Worm (Caenorhabditis elegans) whole organism, L2 larva: ENCODE measurements around the gene mct-3.

Source experiments
- ceh-16 ChIP-seq: fragments of 150-350 bp; optimal IDR thresholded peaks from 2 replicates; lab custom pipeline; 2014; ENCODE audit warnings: missing biosample characterization, missing genetic modification characterization
- mdl-1 ChIP-seq, 2 experiments: fragments of 150-350 bp in 1 of 2; sonication (generic microtip) in 1 of 2; optimal IDR thresholded peaks; 2 replicates each; lab custom pipeline; 2017; ENCODE audit warnings: missing biosample characterization in 2 of 2, missing genetic modification characterization in 2 of 2
- nhr-12 ChIP-seq: fragments of 150-350 bp; optimal IDR thresholded peaks from 2 replicates; lab custom pipeline; 2014; ENCODE audit warnings: missing biosample characterization, missing genetic modification characterization
- nhr-237 ChIP-seq: fragments of 150-350 bp; optimal IDR thresholded peaks from 2 replicates; lab custom pipeline; 2014; ENCODE audit warnings: missing biosample characterization, missing genetic modification characterization
- nhr-6 ChIP-seq: fragments of 150-350 bp; optimal IDR thresholded peaks from 2 replicates; lab custom pipeline; 2014; ENCODE audit warnings: missing biosample characterization, missing genetic modification characterization
- skn-1 ChIP-seq: sonication (generic microtip); optimal IDR thresholded peaks from 2 replicates; lab custom pipeline; 2017; ENCODE audit warnings: missing biosample characterization, missing genetic modification characterization
- snpc-4 ChIP-seq: fragments of 150-350 bp; optimal IDR thresholded peaks from 2 replicates; lab custom pipeline; 2014; ENCODE audit warnings: missing biosample characterization, missing genetic modification characterization
- zag-1 ChIP-seq: fragments of 150-350 bp; optimal IDR thresholded peaks from 2 replicates; lab custom pipeline; 2014; ENCODE audit warnings: missing biosample characterization, missing genetic modification characterization
- ztf-11 ChIP-seq: sonication (generic microtip); optimal IDR thresholded peaks from 2 replicates; lab custom pipeline; 2017; ENCODE audit warnings: missing biosample characterization, missing genetic modification characterization

DNA sequence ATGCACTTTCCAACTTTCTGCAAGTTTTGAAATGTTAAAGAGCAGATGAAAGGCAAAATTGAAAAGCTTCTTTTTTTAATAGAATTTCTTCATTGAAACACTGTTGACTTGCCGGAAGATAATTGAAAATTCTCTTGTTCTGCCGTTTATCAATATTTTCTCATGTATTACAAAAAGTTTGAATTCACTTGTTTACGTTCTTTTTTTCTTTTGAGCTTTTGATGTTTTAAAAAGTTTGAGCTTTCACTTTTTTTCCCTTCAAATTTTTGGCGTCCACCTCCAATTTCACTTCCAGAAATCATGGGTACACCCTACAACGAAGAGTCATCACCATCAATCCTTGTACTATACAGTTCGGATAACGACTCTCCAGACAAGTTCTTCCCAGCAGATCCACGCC is 18.6 kb upstream of the mct-3 start, which contains the start of gene F19D8.2:
- TF ChIP-seq mdl-1 (tag; optimal IDR thresholded peaks at IDR 0.05; lab: Kevin White, UChicago): no peak
- TF ChIP-seq nhr-237 (tag; lab: Kevin White, UChicago): no peak
- no peak for TF ChIP-seq nhr-6 (tag; lab: Kevin White, UChicago)
- TF ChIP-seq snpc-4 (tag; lab: Kevin White, UChicago): no peak
- TF ChIP-seq skn-1: no peak
- TF ChIP-seq ztf-11 (tag; lab: Kevin White, UChicago): no peak
- TF ChIP-seq ceh-16 (tag; lab: Kevin White, UChicago): no peak
- TF ChIP-seq zag-1 (tag; lab: Kevin White, UChicago): no peak
- TF ChIP-seq nhr-12: no peak
